Worm (Caenorhabditis elegans) whole organism, dauer: ENCODE measurements around the gene oxi-1.

ENCODE experiments used
- unc-62 ChIP-seq: sonication (generic microtip); optimal IDR thresholded peaks from 2 replicates; lab custom pipeline; 2017; ENCODE audit warnings: missing biosample characterization, missing genetic modification reagents, missing genetic modification characterization

Gene oxi-1

DNA sequence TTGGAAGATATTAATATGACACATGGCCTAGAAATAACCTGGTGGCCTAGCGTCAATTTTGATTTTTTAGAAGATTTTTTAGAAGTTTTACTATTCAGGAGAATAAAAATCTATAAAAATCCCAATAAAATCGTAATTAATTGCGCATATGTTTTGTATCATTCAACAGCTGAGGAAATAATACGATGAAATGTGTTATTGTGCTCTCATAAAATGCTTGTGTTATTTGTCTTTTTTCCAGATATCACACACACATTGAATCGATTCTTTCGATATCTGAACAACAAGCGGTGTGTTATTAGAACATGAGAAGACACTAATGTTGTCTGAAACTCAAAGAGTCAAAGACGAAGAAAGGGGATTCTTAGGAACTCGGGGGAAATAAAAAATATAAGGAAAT lies 33.0 kb upstream of the oxi-1 start:
- no peak for TF ChIP-seq unc-62 (GFP tag; lab: Kevin White, UChicago)

DNA sequence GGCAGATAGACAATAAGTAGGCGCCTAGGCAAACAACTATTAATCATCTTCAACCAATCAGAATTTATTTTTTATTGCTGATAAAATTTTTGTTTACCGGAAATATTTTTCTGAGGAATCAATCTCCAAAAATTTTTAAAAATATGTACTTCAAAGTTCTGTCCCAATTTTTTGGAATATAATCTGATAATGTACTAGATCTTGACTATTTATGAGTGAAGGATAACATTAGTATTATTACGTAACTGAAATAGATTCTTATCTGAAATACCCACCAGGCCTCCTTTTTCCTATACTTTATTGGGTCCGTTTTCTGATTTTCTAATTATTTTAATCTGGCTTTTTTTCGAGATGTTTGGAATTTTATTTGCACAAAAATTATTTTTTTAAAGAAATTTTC lies 26.6 kb upstream of the oxi-1 start:
- no peak for TF ChIP-seq unc-62 (GFP tag; lab: Kevin White, UChicago)

DNA sequence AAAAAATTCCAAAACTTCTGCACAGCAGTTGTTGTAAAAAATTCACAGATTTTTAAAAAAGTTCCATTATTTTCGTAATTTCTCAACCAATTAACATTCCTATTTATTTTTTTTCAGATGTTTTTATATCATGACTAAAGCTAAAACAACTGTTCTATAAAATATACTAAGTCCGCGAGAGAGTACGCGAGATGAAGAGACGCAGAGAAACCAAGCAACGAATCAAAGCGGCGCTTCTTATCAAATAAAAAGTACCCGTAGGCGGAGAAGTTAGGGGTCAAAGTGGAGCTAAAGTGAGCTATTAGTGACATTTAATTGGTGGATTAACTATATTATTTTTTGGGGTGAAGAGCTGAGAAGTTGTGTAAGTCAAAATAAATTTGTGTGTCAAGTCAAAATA lies 25.4 kb upstream of the oxi-1 start, which contains the start of gene sbsp-1:
Gene sbsp-1, plus strand, starts transcription at position 301 of the 400 bp plus-strand sequence.
- TF ChIP-seq unc-62 (GFP tag; lab: Kevin White, UChicago): no peak

- TF ChIP-seq unc-62 (GFP tag; lab: Kevin White, UChicago): no peak
Measured at ce11 chrIII:10844873-10845272, 13.2 kb upstream of the oxi-1 start, which contains the start of gene pde-12. TSS of gene pde-12 (minus strand) at chrIII:10845020.

- TF ChIP-seq unc-62 (GFP tag; lab: Kevin White, UChicago): no peak
Measured at ce11 chrIII:10848858-10849257, 9.2 kb upstream of the oxi-1 start, which contains the start of the genes fbxb-85 and hex-3. TSS of gene fbxb-85 (minus strand) at chrIII:10848963. TSS of gene hex-3 (plus strand) at chrIII:10849222.

DNA sequence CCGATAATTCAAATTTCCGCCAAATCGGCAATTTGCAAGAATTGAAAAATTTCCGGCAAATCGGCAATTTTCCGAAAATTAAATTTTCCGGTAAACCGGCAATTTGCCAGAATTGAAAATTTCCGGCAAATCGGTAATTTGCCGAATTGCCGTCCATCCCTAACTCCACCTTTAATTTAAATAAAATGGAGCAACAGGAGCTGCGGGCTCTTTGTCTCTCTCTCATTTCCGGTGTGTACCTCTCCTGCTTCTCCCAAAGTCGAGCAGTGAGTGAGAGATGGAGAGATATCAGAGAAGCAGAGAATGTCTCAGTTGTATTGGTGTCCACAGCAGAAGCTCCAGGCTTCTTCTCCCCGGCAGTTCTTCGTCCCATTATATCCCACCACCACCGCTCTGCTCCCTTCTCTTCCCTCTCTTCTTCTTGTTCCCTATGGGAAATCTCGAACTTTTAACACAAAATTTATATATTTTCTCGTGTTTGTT lies 2.6 kb upstream of the oxi-1 start, which contains the start of gene Y39A1C.1:
Gene Y39A1C.1, plus strand, starts transcription at position 51 of the 483 bp plus-strand sequence.
- TF ChIP-seq unc-62 (GFP tag; lab: Kevin White, UChicago): no peak

- TF ChIP-seq unc-62 (GFP tag; lab: Kevin White, UChicago): no peak
Measured at ce11 chrIII:10856830-10857229, 1.3 kb upstream of the oxi-1 start.

- no peak for TF ChIP-seq unc-62 (GFP tag; lab: Kevin White, UChicago)
Measured at ce11 chrIII:10861375-10861774, 3.3 kb downstream of the oxi-1 start.

DNA sequence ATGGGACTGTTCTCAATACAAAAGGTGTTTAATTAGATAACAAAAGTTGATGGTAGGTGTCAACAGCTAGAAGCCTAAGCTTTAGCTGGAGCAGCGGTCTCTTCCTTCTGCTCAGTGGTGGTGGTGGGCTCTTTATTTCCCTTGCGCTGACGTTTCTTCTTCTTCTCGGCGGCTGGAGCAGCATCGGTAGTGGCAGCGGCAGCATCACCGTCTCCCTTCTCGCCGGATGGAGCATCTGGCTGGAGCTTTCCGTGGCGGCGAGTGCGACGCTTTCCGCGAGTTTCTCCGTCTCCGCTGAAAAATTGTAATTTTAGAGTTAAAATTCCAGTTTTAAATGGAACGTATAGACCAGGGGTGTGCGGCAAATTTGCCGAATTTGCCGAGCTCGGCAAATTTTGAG lies 9.0 kb downstream of the oxi-1 start:
- no peak for TF ChIP-seq unc-62 (GFP tag; lab: Kevin White, UChicago)

- TF ChIP-seq unc-62 (GFP tag; lab: Kevin White, UChicago): no peak
Measured at ce11 chrIII:10868653-10869392, 10.7 kb downstream of the oxi-1 start, which contains the start of the genes cey-4 and vps-50. TSS of gene cey-4 (minus strand) at chrIII:10868703. TSS of gene vps-50 (plus strand) at chrIII:10869193.

DNA sequence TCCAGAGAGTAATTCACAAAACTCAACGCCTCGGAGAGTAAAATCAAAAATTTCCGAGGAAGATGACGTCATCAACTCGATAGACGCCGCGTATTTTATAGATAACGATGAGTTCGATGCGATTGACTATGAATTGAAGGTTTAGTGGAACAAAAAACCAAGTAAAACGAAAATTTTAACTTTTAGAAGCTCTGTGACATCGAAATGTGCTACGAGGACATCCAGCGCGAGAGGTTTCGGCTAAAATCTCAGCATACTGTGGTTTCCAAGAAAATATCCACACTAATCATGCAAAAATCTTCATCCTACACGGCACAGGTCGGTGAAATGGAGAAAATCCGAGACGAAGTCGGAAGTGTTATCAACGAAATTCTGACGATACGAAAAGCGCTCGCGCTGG lies 11.5 kb downstream of the oxi-1 start:
- TF ChIP-seq unc-62 (GFP tag; lab: Kevin White, UChicago): no peak

ce11 chrIII:10870161-10870560 lies 12.1 kb downstream of the oxi-1 start:
- TF ChIP-seq unc-62 (GFP tag; lab: Kevin White, UChicago): no peak

- TF ChIP-seq unc-62 (GFP tag; lab: Kevin White, UChicago): no peak
Measured at ce11 chrIII:10870814-10871213, 12.7 kb downstream of the oxi-1 start.

ce11 chrIII:10875132-10875531 lies 17.0 kb downstream of the oxi-1 start, which contains the start of gene C44B9.2:
TSS of gene C44B9.2 (plus strand) at chrIII:10875432.
- TF ChIP-seq unc-62 (GFP tag; lab: Kevin White, UChicago): no peak

ce11 chrIII:10877542-10877941 lies 19.5 kb downstream of the oxi-1 start:
- TF ChIP-seq unc-62 (GFP tag; lab: Kevin White, UChicago): no peak

- no peak for TF ChIP-seq unc-62 (GFP tag; lab: Kevin White, UChicago)
Measured at ce11 chrIII:10880083-10880482, 22.0 kb downstream of the oxi-1 start, which contains the start of gene C44B9.3. TSS of gene C44B9.3 (minus strand) at chrIII:10880183.

ce11 chrIII:10881462-10881861 lies 23.4 kb downstream of the oxi-1 start, which contains the start of gene athp-1:
TSS of gene athp-1 (plus strand) at chrIII:10881766.
- no peak for TF ChIP-seq unc-62 (GFP tag; lab: Kevin White, UChicago)
